Worm (Caenorhabditis elegans): ENCODE data around the gene C50B6.9.

ce11 chrV:13385798-13386197 is 49.6 kb downstream of the C50B6.9 start, which contains the start of gene gcy-34:
- TF ChIP-seq cog-1 (tag; optimal IDR thresholded peaks at IDR 0.05) (no peak), flt-1 (GFP tag; IDR thresholded peaks at IDR 0.05) (no peak), tab-1 (GFP tag; IDR thresholded peaks at IDR 0.05) (no peak), klf-2 (GFP tag; conservative IDR thresholded peaks at IDR 0.05) (no peak), ztf-23 (GFP tag; IDR thresholded peaks at IDR 0.05) (no peak), ref-1 (GFP tag; conservative IDR thresholded peaks at IDR 0.05) (no peak)

Data from whole organism, midembryonic.